Worm (Caenorhabditis elegans) whole organism, early embryonic: ENCODE results near the gene C09E8.1.
"Not testable (repeated sequence)": the region's sequence is repeated elsewhere in the genome, so short reads cannot be mapped to it uniquely, and the experiment has no call there.

Experiments
- B0310.2 ChIP-seq: sonication (generic microtip); optimal IDR thresholded peaks from 2 replicates; lab custom pipeline; 2016; ENCODE audit warnings: mild to moderate bottlenecking, missing genetic modification characterization, missing compliant biosample characterization
- aly-1 ChIP-seq: sonication (generic microtip); optimal IDR thresholded peaks from 2 replicates; lab custom pipeline; 2016; ENCODE audit warnings: missing genetic modification characterization, missing compliant biosample characterization
- ama-1 ChIP-seq: fragments of 150-350 bp; optimal IDR thresholded peaks from 2 replicates; lab custom pipeline; 2014
- flt-1 ChIP-seq: fragments of 200-800 bp; sonication (Bioruptor generic); IDR thresholded peaks from 2 replicates; pipeline ENCODE4 v1.3.6; 2022; ENCODE audit warnings: missing genetic modification characterization, missing compliant biosample characterization
- hmbx-1 ChIP-seq: sonication (generic microtip); optimal IDR thresholded peaks from 2 replicates; lab custom pipeline; 2016; ENCODE audit warnings: mild to moderate bottlenecking, missing genetic modification characterization, missing compliant biosample characterization
- hmg-4 ChIP-seq: fragments of 200-800 bp; sonication (Bioruptor generic); optimal IDR thresholded peaks from 2 replicates; lab custom pipeline; 2018; ENCODE audit warnings: mild to moderate bottlenecking, missing genetic modification characterization, missing compliant biosample characterization
- pes-1 ChIP-seq: fragments of 200-800 bp; sonication (Bioruptor generic); IDR thresholded peaks from 2 replicates; pipeline ENCODE4 v1.3.6; 2022; ENCODE audit warnings: missing genetic modification reagents, missing genetic modification characterization, missing compliant biosample characterization
- sea-1 ChIP-seq: fragments of 200-800 bp; sonication (Bioruptor generic); conservative IDR thresholded peaks from 2 replicates; pipeline ENCODE4 v1.3.6; 2022; ENCODE audit warnings: missing genetic modification characterization, missing compliant biosample characterization
- tbx-37 ChIP-seq: fragments of 200-800 bp; sonication (Bioruptor generic); conservative IDR thresholded peaks from 2 replicates; pipeline ENCODE4 v1.3.6; 2022; ENCODE audit warnings: missing genetic modification reagents, missing genetic modification characterization, missing compliant biosample characterization
- tra-4 ChIP-seq: sonication (generic microtip); optimal IDR thresholded peaks from 2 replicates; lab custom pipeline; 2017; ENCODE audit warnings: missing genetic modification characterization, missing compliant biosample characterization

ce11 chrII:535226-535625 lies 21.1 kb upstream of the C09E8.1 start, which contains the start of gene T27A1.3:
- TF ChIP-seq ama-1 (lab: Kevin White, UChicago); aly-1 (tag; lab: Kevin White, UChicago); B0310.2 (tag; lab: Kevin White, UChicago); tbx-37 (GFP tag; lab: Robert Waterston, UW); hmbx-1; sea-1 (GFP tag; lab: Robert Waterston, UW); pes-1 (GFP tag; lab: Robert Waterston, UW); flt-1 (GFP tag; lab: Robert Waterston, UW); hmg-4; tra-4: not testable (repeated sequence)
